Worm (Caenorhabditis elegans): ENCODE results near the gene sel-9.

Gene sel-9

ce11 chrV:8269878-8270277 is 32.5 kb downstream of the sel-9 start (continued):
- TF ChIP-seq hlh-11 (tag; optimal IDR thresholded peaks at IDR 0.05) (peak; percentile 75), nhr-42 (GFP tag; IDR thresholded peaks at IDR 0.05) (no peak), madf-5 (GFP tag; IDR thresholded peaks at IDR 0.05) (no peak), nhr-102 (tag; optimal IDR thresholded peaks at IDR 0.05) (peak; percentile 53), nhr-41 (GFP tag; IDR thresholded peaks at IDR 0.05) (no peak), daf-8 (GFP tag; IDR thresholded peaks at IDR 0.05) (no peak), ctbp-1 (GFP tag; IDR thresholded peaks at IDR 0.05) (no peak), hlh-30 (tag; optimal IDR thresholded peaks at IDR 0.05; ENCODE audit: insufficient read depth) (peak; percentile 47), daf-19 (GFP tag; conservative IDR thresholded peaks at IDR 0.05) (no peak), madf-9 (GFP tag; conservative IDR thresholded peaks at IDR 0.05) (no peak), tra-1 (GFP tag; IDR thresholded peaks at IDR 0.05) (peak; percentile 35; the same call in 1 of the 2 replicates)

DNA sequence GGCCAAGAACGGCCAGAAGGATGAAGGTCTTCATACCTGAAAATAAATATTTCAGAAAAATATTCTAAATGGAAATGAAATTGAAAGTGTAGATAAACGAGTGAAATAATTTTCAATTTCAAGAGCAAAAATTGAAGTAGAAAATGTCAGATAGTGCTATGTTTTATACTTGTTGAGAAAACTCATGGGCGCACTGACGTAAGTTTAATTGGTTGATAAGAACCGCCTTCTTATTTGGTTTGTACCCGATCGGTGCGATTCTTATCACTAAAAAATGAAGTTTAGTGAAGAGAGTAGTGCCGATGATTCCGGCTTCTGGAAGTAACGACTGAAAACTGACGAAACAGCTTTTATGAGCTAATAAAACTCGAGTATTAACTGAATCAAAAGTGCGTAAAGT is 33.5 kb downstream of the sel-9 start, which contains the start of the genes asp-6 and asp-12:
asp-6 (minus strand) TSS at position 36 of the 400 bp plus-strand sequence.
asp-12 (plus strand) TSS at position 309 of the 400 bp plus-strand sequence.
- TF ChIP-seq set-16 (GFP tag; IDR thresholded peaks at IDR 0.05) (no peak), dmd-6 (GFP tag; IDR thresholded peaks at IDR 0.05) (peak; percentile 84), nhr-25 (tag; optimal IDR thresholded peaks at IDR 0.05; ENCODE audit: borderline replicate concordance, insufficient read depth) (no peak), nhr-48 (tag; optimal IDR thresholded peaks at IDR 0.05) (peak; percentile 29), unc-62 (GFP tag; optimal IDR thresholded peaks at IDR 0.05 in 1 of 2) (peak in 1 of 2 experiments; percentile 12), unc-62 (tag; optimal IDR thresholded peaks at IDR 0.05) (no peak), pqm-1 (tag; optimal IDR thresholded peaks at IDR 0.05) (peak; percentile 59), daf-19 (GFP tag; conservative IDR thresholded peaks at IDR 0.05) (no peak), dpl-1 (GFP tag; optimal IDR thresholded peaks at IDR 0.05) (no peak), mdt-29 (GFP tag; IDR thresholded peaks at IDR 0.05) (peak; percentile 28; the same call in 1 of the 2 replicates), php-3 (GFP tag; IDR thresholded peaks at IDR 0.05) (peak; percentile 80), daf-16 (GFP tag; optimal IDR thresholded peaks at IDR 0.05) (no peak), daf-16 (tag; optimal IDR thresholded peaks at IDR 0.05) (peak; percentile 64), mes-2 (tag; optimal IDR thresholded peaks at IDR 0.05; ENCODE audit: poor library complexity, severe bottlenecking) (peak; percentile 28), nhr-10 (tag; optimal IDR thresholded peaks at IDR 0.05) (no peak), Y48G9A.11 (GFP tag; IDR thresholded peaks at IDR 0.05) (no peak), nhr-28 (tag; optimal IDR thresholded peaks at IDR 0.05) (peak; percentile 80), hlh-11 (tag; optimal IDR thresholded peaks at IDR 0.05) (peak; percentile 69), unc-39 (tag; optimal IDR thresholded peaks at IDR 0.05) (no peak), dve-1 (tag; optimal IDR thresholded peaks at IDR 0.05; ENCODE audit: insufficient read depth) (peak; percentile 59), lin-13 (GFP tag; optimal IDR thresholded peaks at IDR 0.05) (no peak), Y75B8A.6 (GFP tag; IDR thresholded peaks at IDR 0.05) (0 out of 2 replicates have a peak, but pooled peaks have one; percentile 6), nhr-77 (tag; optimal IDR thresholded peaks at IDR 0.05) (peak; percentile 78), skn-1 (tag; optimal IDR thresholded peaks at IDR 0.05) (no peak)

- TF ChIP-seq zip-2 (tag; optimal IDR thresholded peaks at IDR 0.05) (no peak), Y75B8A.6 (GFP tag; IDR thresholded peaks at IDR 0.05) (no peak), T20F7.1 (GFP tag; optimal IDR thresholded peaks at IDR 0.05) (peak; percentile 40), sdz-12 (GFP tag; optimal IDR thresholded peaks at IDR 0.05) (no peak), ZK337.2 (GFP tag; IDR thresholded peaks at IDR 0.05) (no peak), nhr-10 (tag; optimal IDR thresholded peaks at IDR 0.05) (peak; percentile 32), nhr-48 (tag; optimal IDR thresholded peaks at IDR 0.05) (peak; percentile 28), Y105C5A.15 (GFP tag; IDR thresholded peaks at IDR 0.05) (no peak), lin-15B (tag; optimal IDR thresholded peaks at IDR 0.05) (no peak), F37D6.2 (tag; optimal IDR thresholded peaks at IDR 0.05) (no peak), nhr-77 (tag; optimal IDR thresholded peaks at IDR 0.05) (peak; percentile 92), dmd-6 (GFP tag; IDR thresholded peaks at IDR 0.05) (peak; percentile 80), lin-1 (GFP tag; IDR thresholded peaks at IDR 0.05) (0 out of 2 replicates have a peak, but pooled peaks have one; percentile 55), daf-16 (GFP tag; optimal IDR thresholded peaks at IDR 0.05) (no peak), daf-16 (tag; optimal IDR thresholded peaks at IDR 0.05) (peak; percentile 67), dve-1 (tag; optimal IDR thresholded peaks at IDR 0.05; ENCODE audit: insufficient read depth) (peak; percentile 76), ceh-62 (tag; optimal IDR thresholded peaks at IDR 0.05) (no peak), nhr-41 (GFP tag; IDR thresholded peaks at IDR 0.05) (no peak), dpl-1 (GFP tag; optimal IDR thresholded peaks at IDR 0.05) (no peak), nhr-28 (tag; optimal IDR thresholded peaks at IDR 0.05) (peak; percentile 75), pqm-1 (tag; optimal IDR thresholded peaks at IDR 0.05) (peak; percentile 93), ztf-7 (tag; optimal IDR thresholded peaks at IDR 0.05) (peak; percentile 89), fos-1 (tag; optimal IDR thresholded peaks at IDR 0.05) (peak; percentile 31), unc-62 (GFP tag; optimal IDR thresholded peaks at IDR 0.05 in 1 of 2) (peak in 1 of 2 experiments; percentile 41), unc-62 (tag; optimal IDR thresholded peaks at IDR 0.05) (no peak), hlh-11 (tag; optimal IDR thresholded peaks at IDR 0.05) (peak; percentile 54), daf-19 (GFP tag; conservative IDR thresholded peaks at IDR 0.05) (no peak), mep-1 (tag; optimal IDR thresholded peaks at IDR 0.05) (peak; percentile 69)
Observed at ce11 chrV:8267275-8267674, 35.1 kb downstream of the sel-9 start.

Measured in whole organism, L4 larva.